Worm (Caenorhabditis elegans) whole organism, young adult: ENCODE data around the gene C02B10.3.
A peak's percentile ranks its signal among the peaks of the same experiment; 100 is the strongest.

Experiments
- B0019.2 ChIP-seq: fragments of 200-800 bp; sonication (Bioruptor generic); conservative IDR thresholded peaks from 2 replicates; pipeline ENCODE4 v1.3.6; 2022; ENCODE audit warnings: missing genetic modification reagents, missing genetic modification characterization, missing compliant biosample characterization
- F23B12.7 ChIP-seq: sonication (generic microtip); optimal IDR thresholded peaks from 2 replicates; lab custom pipeline; 2017; ENCODE audit warnings: missing genetic modification characterization, mild to moderate bottlenecking, missing compliant biosample characterization, antibody characterized with exemption, moderate library complexity; ENCODE audit not compliant: insufficient read depth
- ceh-100 ChIP-seq: fragments of 200-800 bp; sonication (Bioruptor generic); IDR thresholded peaks from 2 replicates; pipeline ENCODE4 v1.3.6; 2022; ENCODE audit warnings: missing genetic modification reagents, missing genetic modification characterization, missing compliant biosample characterization
- ceh-27 ChIP-seq: fragments of 200-800 bp; sonication (Bioruptor generic); optimal IDR thresholded peaks from 2 replicates; lab custom pipeline; 2018; ENCODE audit warnings: mild to moderate bottlenecking, missing genetic modification characterization, moderate library complexity, missing compliant biosample characterization
- ceh-91 ChIP-seq: fragments of 200-800 bp; sonication (Bioruptor generic); IDR thresholded peaks from 2 replicates; pipeline ENCODE4 v1.3.6; 2022; ENCODE audit warnings: missing genetic modification reagents, missing genetic modification characterization, missing compliant biosample characterization
- dox-1 ChIP-seq: fragments of 200-800 bp; sonication (Bioruptor generic); IDR thresholded peaks from 2 replicates; pipeline ENCODE4 v1.3.6; 2022; ENCODE audit warnings: missing genetic modification reagents, missing genetic modification characterization, missing compliant biosample characterization
- dpl-1 ChIP-seq: fragments of 150-350 bp; optimal IDR thresholded peaks from 2 replicates; lab custom pipeline; 2014; ENCODE audit warnings: missing biosample characterization, missing genetic modification reagents, missing genetic modification characterization
- efl-1 ChIP-seq: fragments of 150-350 bp; optimal IDR thresholded peaks from 2 replicates; lab custom pipeline; 2014; ENCODE audit warnings: missing biosample characterization, missing genetic modification reagents, missing genetic modification characterization
- egl-44 ChIP-seq: fragments of 200-800 bp; sonication (Bioruptor generic); IDR thresholded peaks from 2 replicates; pipeline ENCODE4 v1.3.6; 2022; ENCODE audit warnings: missing genetic modification reagents, missing genetic modification characterization, missing compliant biosample characterization
- ekl-4 ChIP-seq: fragments of 200-800 bp; sonication (Bioruptor generic); IDR thresholded peaks from 2 replicates; pipeline ENCODE4 v1.3.6; 2022; ENCODE audit warnings: missing genetic modification reagents, missing genetic modification characterization, missing compliant biosample characterization
- lag-1 ChIP-seq: fragments of 200-800 bp; sonication (Bioruptor generic); IDR thresholded peaks from 2 replicates; pipeline ENCODE4 v1.3.6; 2022; ENCODE audit warnings: missing genetic modification reagents, missing genetic modification characterization, missing compliant biosample characterization
- lin-35 ChIP-seq, 3 experiments: fragments of 150-350 bp in 2 of 3; sonication (generic microtip) in 1 of 3; optimal IDR thresholded peaks; 2 replicates each; lab custom pipeline; 2014 to 2018; ENCODE audit warnings: missing biosample characterization in 3 of 3, missing genetic modification characterization in 3 of 3, missing genetic modification reagents in 3 of 3
- sptf-2 ChIP-seq: fragments of 200-800 bp; sonication (Bioruptor generic); optimal IDR thresholded peaks from 2 replicates; lab custom pipeline; 2018; ENCODE audit warnings: mild to moderate bottlenecking, missing genetic modification characterization, missing compliant biosample characterization
- unc-130 ChIP-seq: sonication (generic microtip); optimal IDR thresholded peaks from 2 replicates; lab custom pipeline; 2016; ENCODE audit warnings: missing genetic modification reagents, missing genetic modification characterization, missing compliant biosample characterization

DNA sequence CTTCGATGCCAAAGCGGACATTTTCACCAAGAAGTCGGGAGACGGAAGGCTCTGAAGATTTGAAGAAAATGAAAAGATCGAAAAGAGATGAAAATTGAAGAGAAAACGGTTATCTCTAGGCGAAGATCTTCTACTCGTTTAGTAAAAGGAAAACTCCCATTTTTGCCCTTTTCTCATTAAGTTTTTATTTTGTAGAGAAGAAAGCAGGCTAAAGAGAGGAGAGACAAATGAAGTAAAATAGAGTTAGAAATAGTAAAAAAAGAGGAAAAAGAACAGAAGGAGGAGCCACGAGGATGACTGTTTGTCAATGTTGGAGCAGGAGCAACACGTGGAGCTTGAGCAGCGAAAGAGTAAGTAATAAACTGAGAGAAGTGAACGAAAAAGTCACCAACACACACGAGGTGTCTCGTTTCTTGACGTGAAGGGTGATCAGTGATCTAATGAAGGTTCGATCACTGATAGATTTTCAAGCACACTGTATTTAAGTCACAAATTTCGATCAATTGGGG lies 14.2 kb downstream of the C02B10.3 start, which contains the start of gene ivd-1:
- TF ChIP-seq efl-1 (GFP tag; lab: Kevin White, UChicago), result no peak
- TF ChIP-seq ceh-100 (GFP tag; lab: Robert Waterston, UW), result no peak
- peak; percentile 19; the same call in 1 of the 2 replicates for TF ChIP-seq dox-1 (GFP tag; lab: Robert Waterston, UW)
- TF ChIP-seq F23B12.7 (tag; lab: Kevin White, UChicago), result no peak
- no peak for TF ChIP-seq lin-35 (GFP tag; optimal IDR thresholded peaks at IDR 0.05; lab: Kevin White, UChicago)
- no peak for TF ChIP-seq dpl-1 (GFP tag; lab: Kevin White, UChicago)
- no peak for TF ChIP-seq ceh-91 (GFP tag; lab: Robert Waterston, UW)
- TF ChIP-seq unc-130 (GFP tag; lab: Kevin White, UChicago), result no peak
- 0 out of 2 replicates have a peak, but pooled peaks have one; percentile 37 for TF ChIP-seq egl-44 (GFP tag; lab: Robert Waterston, UW)
- TF ChIP-seq lag-1, result no peak
- no peak for TF ChIP-seq sptf-2
- no peak for TF ChIP-seq ceh-27
- no peak for TF ChIP-seq ekl-4 (GFP tag; lab: Robert Waterston, UW)
- TF ChIP-seq B0019.2 (GFP tag; lab: Robert Waterston, UW), result no peak
